Worm (Caenorhabditis elegans) whole organism, L4 larva: Measurements from ENCODE around the gene clec-48.

Source experiments
- D1046.2 ChIP-seq: fragments of 200-800 bp; sonication (Bioruptor generic); IDR thresholded peaks from 2 replicates; pipeline ENCODE4 v1.3.6; 2022; ENCODE audit warnings: missing genetic modification characterization, missing compliant biosample characterization
- F44E2.7 ChIP-seq: fragments of 200-800 bp; sonication (Bioruptor generic); IDR thresholded peaks from 2 replicates; pipeline ENCODE4 v2.1.2; 2022; ENCODE audit warnings: missing genetic modification characterization, missing compliant biosample characterization
- Y75B8A.6 ChIP-seq: fragments of 200-800 bp; sonication (Bioruptor generic); IDR thresholded peaks from 2 replicates; pipeline ENCODE4 v1.3.6; 2022; ENCODE audit warnings: missing genetic modification reagents, missing genetic modification characterization, missing compliant biosample characterization
- aha-1 ChIP-seq: fragments of 150-350 bp; peaks from one replicate; lab custom pipeline; 2014; ENCODE audit warnings: missing biosample characterization, missing genetic modification characterization
- ceh-28 ChIP-seq: fragments of 150-350 bp; optimal IDR thresholded peaks from 2 replicates; lab custom pipeline; 2014; ENCODE audit warnings: missing biosample characterization, missing genetic modification reagents, missing genetic modification characterization
- ceh-32 ChIP-seq: sonication (generic microtip); optimal IDR thresholded peaks from 2 replicates; lab custom pipeline; 2016; ENCODE audit warnings: mild to moderate bottlenecking, missing genetic modification characterization, missing compliant biosample characterization; ENCODE audit not compliant: poor library complexity
- daf-16 ChIP-seq, 3 experiments: sonication (generic microtip); optimal IDR thresholded peaks; 2 replicates each; lab custom pipeline; 2016 to 2017; ENCODE audit warnings: missing genetic modification characterization in 3 of 3, missing genetic modification reagents in 3 of 3, mild to moderate bottlenecking in 2 of 3, missing compliant biosample characterization in 2 of 3, missing biosample characterization in 1 of 3, moderate library complexity in 1 of 3
- daf-8 ChIP-seq: fragments of 200-800 bp; sonication (Bioruptor generic); IDR thresholded peaks from 2 replicates; pipeline ENCODE4 v1.3.6; 2022; ENCODE audit warnings: missing genetic modification characterization, missing compliant biosample characterization
- dve-1 ChIP-seq: sonication (generic microtip); optimal IDR thresholded peaks from 2 replicates; lab custom pipeline; 2017; ENCODE audit warnings: antibody characterized with exemption, mild to moderate bottlenecking, missing genetic modification characterization, missing compliant biosample characterization; ENCODE audit not compliant: insufficient read depth
- lin-38 ChIP-seq: fragments of 200-800 bp; sonication (Bioruptor generic); IDR thresholded peaks from 2 replicates; pipeline ENCODE4 v1.3.6; 2022; ENCODE audit warnings: missing genetic modification reagents, missing genetic modification characterization, missing compliant biosample characterization
- lin-39 ChIP-seq: fragments of 150-350 bp; optimal IDR thresholded peaks from 2 replicates; lab custom pipeline; 2014; ENCODE audit warnings: missing biosample characterization, missing genetic modification reagents, missing genetic modification characterization
- lsy-2 ChIP-seq, 2 experiments: fragments of 150-350 bp in 1 of 2; sonication (generic microtip) in 1 of 2; optimal IDR thresholded peaks; 2 replicates each; lab custom pipeline; 2014 to 2017; ENCODE audit warnings: missing biosample characterization in 2 of 2, missing genetic modification characterization in 2 of 2
- mes-2 ChIP-seq: sonication (generic microtip); optimal IDR thresholded peaks from 2 replicates; lab custom pipeline; 2016; ENCODE audit warnings: missing genotype, mild to moderate bottlenecking, missing genetic modification characterization, missing compliant biosample characterization; ENCODE audit not compliant: poor library complexity, severe bottlenecking
- nhr-25 ChIP-seq: sonication (generic microtip); optimal IDR thresholded peaks from 2 replicates; lab custom pipeline; 2017; ENCODE audit warnings: missing genetic modification characterization, mild to moderate bottlenecking, missing compliant biosample characterization, antibody characterized with exemption, moderate library complexity, borderline replicate concordance; ENCODE audit not compliant: insufficient read depth
- nhr-28 ChIP-seq: fragments of 150-350 bp; optimal IDR thresholded peaks from 2 replicates; lab custom pipeline; 2014; ENCODE audit warnings: missing biosample characterization, missing genetic modification characterization
- nhr-48 ChIP-seq: sonication (generic microtip); optimal IDR thresholded peaks from 2 replicates; lab custom pipeline; 2016; ENCODE audit warnings: mild to moderate bottlenecking, missing genetic modification characterization, missing compliant biosample characterization
- nhr-6 ChIP-seq: fragments of 150-350 bp; optimal IDR thresholded peaks from 2 replicates; lab custom pipeline; 2014; ENCODE audit warnings: missing biosample characterization, missing genetic modification characterization
- pha-4 ChIP-seq, 2 experiments: fragments of 150-350 bp in 1 of 2; fragments of 200-800 bp in 1 of 2; sonication (Bioruptor generic) in 1 of 2; IDR thresholded peaks in 1 of 2; optimal IDR thresholded peaks in 1 of 2; 2 replicates each; pipeline versions ENCODE4 v1.3.6 to Lab custom; 2014 to 2022; ENCODE audit warnings: missing genetic modification characterization in 2 of 2, missing genetic modification reagents in 2 of 2, missing biosample characterization in 1 of 2, missing compliant biosample characterization in 1 of 2
- php-3 ChIP-seq: fragments of 200-800 bp; sonication (Bioruptor generic); IDR thresholded peaks from 2 replicates; pipeline ENCODE4 v1.3.6; 2022; ENCODE audit warnings: missing genetic modification reagents, missing genetic modification characterization, missing compliant biosample characterization
- pqm-1 ChIP-seq: sonication (generic microtip); optimal IDR thresholded peaks from 2 replicates; lab custom pipeline; 2017; ENCODE audit warnings: missing biosample characterization, missing genetic modification characterization
- unc-62 ChIP-seq, 3 experiments: fragments of 150-350 bp in 1 of 3; sonication (generic microtip); optimal IDR thresholded peaks in 2 of 3; peaks in 1 of 3; 1 replicate in 1 of 3; 2 replicates in 2 of 3; lab custom pipeline; 2014 to 2017; ENCODE audit warnings: missing biosample characterization in 3 of 3, missing genetic modification characterization in 3 of 3, missing genetic modification reagents in 3 of 3, missing genotype in 1 of 3
- zag-1 ChIP-seq: fragments of 150-350 bp; optimal IDR thresholded peaks from 2 replicates; lab custom pipeline; 2014; ENCODE audit warnings: missing biosample characterization, missing genetic modification characterization

The clec-48 gene

ce11 chrV:18157707-18158106 is at the start of gene clec-48:
TSS of gene clec-48 (plus strand) at chrV:18158026.
- no peak for TF ChIP-seq nhr-48
- TF ChIP-seq Y75B8A.6 (GFP tag; lab: Robert Waterston, UW) = no peak
- TF ChIP-seq php-3 (GFP tag; lab: Robert Waterston, UW) = peak; percentile 95
- TF ChIP-seq lin-39 = no peak
- TF ChIP-seq dve-1 (tag; lab: Kevin White, UChicago) = peak; percentile 49
- no peak for TF ChIP-seq daf-16 (GFP tag; optimal IDR thresholded peaks at IDR 0.05; lab: Kevin White, UChicago)
- TF ChIP-seq daf-16 (tag; optimal IDR thresholded peaks at IDR 0.05; lab: Kevin White, UChicago) = peak; percentile 69
- TF ChIP-seq nhr-25 (tag; lab: Kevin White, UChicago) = no peak
- TF ChIP-seq pqm-1 (tag; lab: Kevin White, UChicago) = no peak
- TF ChIP-seq nhr-28 (tag; lab: Kevin White, UChicago) = peak; percentile 41

DNA sequence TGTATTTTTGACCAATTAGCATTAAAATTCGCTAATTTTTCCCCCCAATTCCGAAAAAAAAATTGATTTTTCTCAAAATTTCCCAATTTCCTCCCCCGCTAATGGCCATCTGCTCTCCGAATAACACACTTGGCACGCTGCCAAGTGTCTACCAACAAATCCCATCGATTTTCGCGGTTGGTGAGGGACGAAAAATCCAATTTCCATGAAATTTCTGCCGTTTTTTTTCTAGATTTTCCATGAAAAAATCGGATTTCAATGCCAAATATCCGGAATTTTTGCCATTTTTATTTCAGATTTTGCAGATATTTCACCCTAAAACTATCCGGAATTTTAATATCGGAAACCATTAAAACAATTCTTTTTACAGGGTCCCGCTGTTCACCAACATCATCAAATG is 48.4 kb upstream of the clec-48 start:
- TF ChIP-seq ceh-32 (tag; lab: Kevin White, UChicago) = no peak
- TF ChIP-seq unc-62 (GFP tag; optimal IDR thresholded peaks at IDR 0.05 in 1 of 2; lab: Kevin White, UChicago) = peak in 1 of 2 experiments; percentile 97
- TF ChIP-seq unc-62 (tag; optimal IDR thresholded peaks at IDR 0.05; lab: Kevin White, UChicago) = no peak
- TF ChIP-seq, all 104 proteins: peak for 1

DNA sequence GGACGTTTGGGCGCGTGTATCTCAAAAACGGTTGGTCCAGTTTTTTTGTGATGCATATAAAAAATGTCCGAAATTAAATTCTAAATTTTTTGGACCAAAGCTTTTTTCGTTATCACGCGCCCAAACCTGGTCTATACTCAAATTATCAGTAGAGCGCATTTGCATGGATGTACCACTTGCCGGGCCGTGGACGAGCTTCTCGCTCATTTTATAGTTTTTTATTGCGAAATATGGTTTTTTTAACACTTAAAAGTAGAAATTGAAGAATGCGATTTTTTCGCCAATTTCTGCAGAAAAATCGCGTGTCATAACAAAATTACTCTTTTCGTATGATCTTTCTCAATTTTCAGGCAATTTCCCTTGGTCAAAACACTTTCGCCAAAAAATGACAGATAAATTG is 42.8 kb upstream of the clec-48 start:
- TF ChIP-seq lin-38 (GFP tag; lab: Robert Waterston, UW) (peak; percentile 92), mes-2 (tag; lab: Kevin White, UChicago) (peak; percentile 45), aha-1 (tag; lab: Kevin White, UChicago) (peak; percentile 34)

DNA sequence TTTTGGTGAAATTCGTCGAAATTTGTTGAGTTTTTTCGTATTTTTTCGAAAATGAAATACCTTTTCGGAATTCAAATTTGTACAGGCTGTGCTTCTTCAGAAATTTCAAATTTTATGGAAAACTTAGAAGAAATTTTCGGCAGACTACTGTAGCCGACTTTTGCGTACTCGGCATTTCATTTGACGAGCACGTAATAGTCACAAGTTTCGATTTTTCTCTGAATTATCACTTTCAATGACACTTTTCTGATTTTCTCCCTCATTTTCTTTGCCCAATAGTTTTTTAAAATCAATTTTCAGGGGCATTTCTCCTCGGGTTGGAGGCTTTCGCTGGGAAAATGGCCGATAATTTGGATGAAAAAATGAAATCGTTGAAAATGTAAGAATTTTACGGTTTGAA is 34.2 kb upstream of the clec-48 start, which contains the start of gene fbxa-107:
TSS of gene fbxa-107 (plus strand) at position 301 of the 400 bp plus-strand sequence.
- TF ChIP-seq zag-1 = no peak

DNA sequence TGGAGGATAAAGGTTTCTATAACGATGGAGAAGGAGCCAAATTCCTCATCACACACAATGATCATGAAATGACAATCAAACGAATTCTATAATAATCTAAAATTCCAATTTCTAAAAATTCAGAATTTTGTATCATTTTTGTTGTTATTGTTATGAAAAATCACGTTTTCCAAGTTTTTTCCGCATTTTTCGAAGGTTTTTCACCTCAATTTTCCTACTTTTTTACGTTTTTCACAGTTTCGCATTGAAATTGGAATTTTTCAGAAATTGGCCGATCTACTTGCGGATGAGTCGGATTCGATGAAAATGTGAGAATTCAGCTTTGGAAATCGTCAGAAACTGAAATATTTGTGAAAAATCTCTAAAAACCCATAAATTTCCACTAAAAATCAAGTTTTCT is 32.8 kb upstream of the clec-48 start, which contains the start of gene fbxa-210:
TSS of gene fbxa-210 (plus strand) at position 301 of the 400 bp plus-strand sequence.
- no peak for TF ChIP-seq pha-4 (GFP tag; IDR thresholded peaks at IDR 0.05; lab: Robert Waterston, UW)
- no peak for TF ChIP-seq pha-4 (tag; optimal IDR thresholded peaks at IDR 0.05; lab: Kevin White, UChicago)
- TF ChIP-seq aha-1 (tag; lab: Kevin White, UChicago) = peak; percentile 34
- TF ChIP-seq nhr-6 (tag; lab: Kevin White, UChicago) = no peak

ce11 chrV:18127192-18127591 is 30.6 kb upstream of the clec-48 start, which contains the start of gene fbxa-211:
TSS of gene fbxa-211 (plus strand) at chrV:18127519.
- TF ChIP-seq lin-38 (GFP tag; lab: Robert Waterston, UW) (0 out of 2 replicates have a peak, but pooled peaks have one; percentile 21), lsy-2 (tag; optimal IDR thresholded peaks at IDR 0.05; lab: Kevin White, UChicago) (no peak), aha-1 (tag; lab: Kevin White, UChicago) (peak; percentile 93)

DNA sequence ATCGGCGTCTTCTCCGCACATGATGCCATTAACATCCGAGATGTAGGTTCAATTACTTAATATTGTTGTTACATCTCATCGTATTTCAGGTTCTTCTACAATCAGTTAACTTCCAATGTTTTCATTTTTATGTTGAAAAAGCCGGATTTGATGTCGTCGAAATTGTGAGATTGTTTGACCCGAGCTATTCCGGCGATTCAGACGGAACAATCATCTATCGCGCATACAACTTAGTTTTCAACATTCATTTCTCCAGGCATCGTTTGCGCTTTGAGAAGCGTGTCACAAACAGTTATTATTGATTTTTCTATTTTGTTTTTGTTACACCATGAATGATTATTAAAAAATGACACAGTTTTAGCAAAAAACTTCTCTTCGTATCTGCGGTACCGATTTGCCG is 29.3 kb upstream of the clec-48 start:
- TF ChIP-seq aha-1 (tag; lab: Kevin White, UChicago) = peak; percentile 91
- no peak for TF ChIP-seq D1046.2 (GFP tag; lab: Robert Waterston, UW)
- no peak for TF ChIP-seq F44E2.7
- TF ChIP-seq, all 104 proteins: peak for 1

ce11 chrV:18129663-18130272 is 28.1 kb upstream of the clec-48 start:
- TF ChIP-seq ceh-28 = peak; percentile 76

- TF ChIP-seq daf-8 (GFP tag; lab: Robert Waterston, UW) (no peak), unc-62 (GFP tag; optimal IDR thresholded peaks at IDR 0.05 in 1 of 2; lab: Kevin White, UChicago) (peak in 1 of 2 experiments; percentile 21), unc-62 (tag; optimal IDR thresholded peaks at IDR 0.05; lab: Kevin White, UChicago) (no peak)
These were observed 26.8 kb upstream of the clec-48 start, which contains the start of gene Y37H2A.12 for ce11 chrV:18131049-18131448. TSS of gene Y37H2A.12 (minus strand) at chrV:18131129.
